Worm (Caenorhabditis elegans): ENCODE data around the gene aqp-12.
A peak's percentile ranks its signal among the peaks of the same experiment; 100 is the strongest.

The aqp-12 gene

ce11 chrII:12202281-12202680 is 740 bp upstream of the aqp-12 start, which contains the start of gene trpp-5:
trpp-5 (minus strand) TSS chrII:12202381.
- TF ChIP-seq sea-1 (GFP tag; conservative IDR thresholded peaks at IDR 0.05) = no peak
- no peak for TF ChIP-seq aly-1 (tag; optimal IDR thresholded peaks at IDR 0.05)
- no peak for TF ChIP-seq B0310.2 (tag; optimal IDR thresholded peaks at IDR 0.05)
- TF ChIP-seq pes-1 (GFP tag; IDR thresholded peaks at IDR 0.05) = no peak
- no peak for TF ChIP-seq tbx-11 (GFP tag; IDR thresholded peaks at IDR 0.05)
- TF ChIP-seq hmg-4 (GFP tag; optimal IDR thresholded peaks at IDR 0.05) = no peak
- no peak for TF ChIP-seq tra-4 (tag; optimal IDR thresholded peaks at IDR 0.05)
- TF ChIP-seq ceh-36 (tag; optimal IDR thresholded peaks at IDR 0.05) = no peak

ce11 chrII:12204617-12205016 is 1.6 kb downstream of the aqp-12 start:
- TF ChIP-seq F13C5.2 (tag; optimal IDR thresholded peaks at IDR 0.05) (no peak), ets-7 (tag; optimal IDR thresholded peaks at IDR 0.05) (no peak), tbx-11 (GFP tag; IDR thresholded peaks at IDR 0.05) (no peak), ceh-13 (GFP tag; optimal IDR thresholded peaks at IDR 0.05) (no peak), ceh-36 (tag; optimal IDR thresholded peaks at IDR 0.05) (no peak), ama-1 (optimal IDR thresholded peaks at IDR 0.05) (no peak), sea-1 (GFP tag; conservative IDR thresholded peaks at IDR 0.05) (no peak), hnd-1 (tag; optimal IDR thresholded peaks at IDR 0.05) (no peak), aly-1 (tag; optimal IDR thresholded peaks at IDR 0.05) (no peak), scrt-1 (GFP tag; IDR thresholded peaks at IDR 0.05) (no peak), B0310.2 (tag; optimal IDR thresholded peaks at IDR 0.05) (no peak), tbx-37 (GFP tag; conservative IDR thresholded peaks at IDR 0.05) (no peak), pes-1 (GFP tag; IDR thresholded peaks at IDR 0.05) (no peak)

ce11 chrII:12208741-12209140 is 5.7 kb downstream of the aqp-12 start:
- TF ChIP-seq flt-1 (GFP tag; IDR thresholded peaks at IDR 0.05) = no peak
- no peak for TF ChIP-seq F13C5.2 (tag; optimal IDR thresholded peaks at IDR 0.05)
- no peak for TF ChIP-seq scrt-1 (GFP tag; IDR thresholded peaks at IDR 0.05)
- no peak for TF ChIP-seq tra-4 (tag; optimal IDR thresholded peaks at IDR 0.05)
- TF ChIP-seq ceh-36 (tag; optimal IDR thresholded peaks at IDR 0.05) = no peak
- no peak for TF ChIP-seq ceh-13 (GFP tag; optimal IDR thresholded peaks at IDR 0.05)
- TF ChIP-seq aly-1 (tag; optimal IDR thresholded peaks at IDR 0.05) = no peak
- no peak for TF ChIP-seq sea-1 (GFP tag; conservative IDR thresholded peaks at IDR 0.05)
- TF ChIP-seq hnd-1 (tag; optimal IDR thresholded peaks at IDR 0.05) = no peak
- TF ChIP-seq hmg-4 (GFP tag; optimal IDR thresholded peaks at IDR 0.05) = no peak
- TF ChIP-seq pes-1 (GFP tag; IDR thresholded peaks at IDR 0.05) = no peak

- TF ChIP-seq hmg-4 (GFP tag; optimal IDR thresholded peaks at IDR 0.05) = no peak
- no peak for TF ChIP-seq B0310.2 (tag; optimal IDR thresholded peaks at IDR 0.05)
- no peak for TF ChIP-seq tra-4 (tag; optimal IDR thresholded peaks at IDR 0.05)
- no peak for TF ChIP-seq hnd-1 (tag; optimal IDR thresholded peaks at IDR 0.05)
- TF ChIP-seq tbx-11 (GFP tag; IDR thresholded peaks at IDR 0.05) = no peak
- no peak for TF ChIP-seq ceh-36 (tag; optimal IDR thresholded peaks at IDR 0.05)
- no peak for TF ChIP-seq flt-1 (GFP tag; IDR thresholded peaks at IDR 0.05)
- no peak for TF ChIP-seq pes-1 (GFP tag; IDR thresholded peaks at IDR 0.05)
- TF ChIP-seq F13C5.2 (tag; optimal IDR thresholded peaks at IDR 0.05) = no peak
- TF ChIP-seq sea-1 (GFP tag; conservative IDR thresholded peaks at IDR 0.05) = no peak
- no peak for TF ChIP-seq tbx-37 (GFP tag; conservative IDR thresholded peaks at IDR 0.05)
- TF ChIP-seq ceh-13 (GFP tag; optimal IDR thresholded peaks at IDR 0.05) = no peak
- TF ChIP-seq hmbx-1 (tag; optimal IDR thresholded peaks at IDR 0.05) = no peak
- no peak for TF ChIP-seq ama-1 (optimal IDR thresholded peaks at IDR 0.05)
- TF ChIP-seq aly-1 (tag; optimal IDR thresholded peaks at IDR 0.05) = no peak
- no peak for TF ChIP-seq scrt-1 (GFP tag; IDR thresholded peaks at IDR 0.05)
- TF ChIP-seq ets-7 (tag; optimal IDR thresholded peaks at IDR 0.05) = no peak
Observed at ce11 chrII:12211652-12212245, 8.7 kb downstream of the aqp-12 start.

ce11 chrII:12214562-12214961 is 11.5 kb downstream of the aqp-12 start:
- TF ChIP-seq tbx-37 (GFP tag; conservative IDR thresholded peaks at IDR 0.05) = no peak
- TF ChIP-seq hmbx-1 (tag; optimal IDR thresholded peaks at IDR 0.05) = no peak
- TF ChIP-seq F13C5.2 (tag; optimal IDR thresholded peaks at IDR 0.05) = no peak
- TF ChIP-seq B0310.2 (tag; optimal IDR thresholded peaks at IDR 0.05) = peak; percentile 45
- TF ChIP-seq pes-1 (GFP tag; IDR thresholded peaks at IDR 0.05) = no peak; the same call in 1 of the 2 replicates

- no peak for TF ChIP-seq scrt-1 (GFP tag; IDR thresholded peaks at IDR 0.05)
- TF ChIP-seq hmbx-1 (tag; optimal IDR thresholded peaks at IDR 0.05) = no peak
- no peak for TF ChIP-seq ceh-13 (GFP tag; optimal IDR thresholded peaks at IDR 0.05)
- peak; percentile 64 for TF ChIP-seq aly-1 (tag; optimal IDR thresholded peaks at IDR 0.05)
- TF ChIP-seq ets-7 (tag; optimal IDR thresholded peaks at IDR 0.05) = peak; percentile 22
- TF ChIP-seq hmg-4 (GFP tag; optimal IDR thresholded peaks at IDR 0.05) = peak; percentile 70
- TF ChIP-seq F13C5.2 (tag; optimal IDR thresholded peaks at IDR 0.05) = peak; percentile 50
Observed at ce11 chrII:12222524-12222923, 19.5 kb downstream of the aqp-12 start.

ce11 chrII:12224916-12225406 is 21.9 kb downstream of the aqp-12 start, which contains the start of the genes pqn-87 and rsr-2:
pqn-87 (minus strand) TSS chrII:12225086.
rsr-2 (plus strand) TSS chrII:12225356.
- TF ChIP-seq sea-1 (GFP tag; conservative IDR thresholded peaks at IDR 0.05) = no peak
- no peak for TF ChIP-seq ceh-36 (tag; optimal IDR thresholded peaks at IDR 0.05)
- no peak for TF ChIP-seq pes-1 (GFP tag; IDR thresholded peaks at IDR 0.05)
- no peak for TF ChIP-seq tbx-11 (GFP tag; IDR thresholded peaks at IDR 0.05)
- no peak for TF ChIP-seq flt-1 (GFP tag; IDR thresholded peaks at IDR 0.05)
- TF ChIP-seq aly-1 (tag; optimal IDR thresholded peaks at IDR 0.05) = no peak
- TF ChIP-seq hnd-1 (tag; optimal IDR thresholded peaks at IDR 0.05) = no peak

- TF ChIP-seq ceh-13 (GFP tag; optimal IDR thresholded peaks at IDR 0.05) (no peak), flt-1 (GFP tag; IDR thresholded peaks at IDR 0.05) (no peak), sea-1 (GFP tag; conservative IDR thresholded peaks at IDR 0.05) (no peak), scrt-1 (GFP tag; IDR thresholded peaks at IDR 0.05) (no peak), tbx-11 (GFP tag; IDR thresholded peaks at IDR 0.05) (no peak), tbx-37 (GFP tag; conservative IDR thresholded peaks at IDR 0.05) (no peak), ceh-36 (tag; optimal IDR thresholded peaks at IDR 0.05) (no peak), hmbx-1 (tag; optimal IDR thresholded peaks at IDR 0.05) (no peak), hmg-4 (GFP tag; optimal IDR thresholded peaks at IDR 0.05) (no peak), aly-1 (tag; optimal IDR thresholded peaks at IDR 0.05) (no peak), ets-7 (tag; optimal IDR thresholded peaks at IDR 0.05) (no peak), ama-1 (optimal IDR thresholded peaks at IDR 0.05) (no peak)
Observed at ce11 chrII:12226192-12226591, 23.2 kb downstream of the aqp-12 start.

Measured in whole organism, early embryonic.